Fruit fly (Drosophila melanogaster): ENCODE results near the gene NimB3.

DNA sequence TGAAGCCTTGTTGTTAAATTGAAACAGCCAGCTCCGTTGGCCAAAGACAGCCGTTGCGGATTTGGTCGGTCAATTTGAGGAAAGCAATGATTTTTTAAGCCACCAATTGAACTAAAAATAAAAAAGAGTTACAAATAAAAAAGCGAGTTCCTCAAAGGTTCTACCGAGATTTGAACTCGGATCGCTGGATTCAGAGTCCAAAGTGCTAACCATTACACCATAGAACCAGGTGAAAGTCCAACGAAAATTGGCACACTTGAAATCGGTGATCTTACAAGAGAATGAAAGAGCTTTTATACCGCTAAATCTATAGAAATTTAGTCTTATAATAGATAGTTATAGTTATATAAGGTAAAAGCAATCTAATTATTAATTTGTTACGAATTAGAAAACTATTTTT is 42.6 kb upstream of the NimB3 start:
- TF ChIP-seq sage (GFP tag; optimal IDR thresholded peaks at IDR 0.05) (no peak), Vsx2 (GFP tag; optimal IDR thresholded peaks at IDR 0.05; ENCODE audit: partially characterized antibody) (no peak), sv (GFP tag; optimal IDR thresholded peaks at IDR 0.05) (no peak), N (GFP tag; optimal IDR thresholded peaks at IDR 0.05) (no peak), usp (GFP tag; optimal IDR thresholded peaks at IDR 0.05) (no peak), psq (GFP tag; optimal IDR thresholded peaks at IDR 0.05) (no peak)
